Worm (Caenorhabditis elegans): ENCODE data around the gene C14A6.5.

DNA sequence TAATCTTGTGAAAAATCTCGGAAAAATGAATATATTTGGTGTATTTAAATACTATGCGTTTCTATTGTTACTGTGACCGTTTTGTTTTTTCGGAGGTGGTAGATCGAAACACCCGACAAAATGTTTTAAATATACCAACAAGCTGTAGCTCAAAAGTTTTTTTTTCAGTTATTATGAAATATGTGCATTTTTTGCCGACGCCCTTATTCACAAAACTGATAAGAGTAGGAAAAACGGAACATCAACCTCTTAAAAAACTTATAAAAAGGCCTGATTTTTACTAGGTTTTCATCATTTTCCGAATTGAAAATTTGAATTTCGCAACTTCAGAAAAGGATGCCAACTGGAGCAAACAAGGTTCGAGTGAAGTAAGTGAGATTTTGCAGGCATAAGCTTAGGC is 21.2 kb downstream of the C14A6.5 start, which contains the start of gene Y37H2A.14:
- TF ChIP-seq pag-3 (tag; optimal IDR thresholded peaks at IDR 0.05; ENCODE audit: borderline replicate concordance, insufficient read depth) (no peak), irx-1 (tag; optimal IDR thresholded peaks at IDR 0.05) (no peak), nhr-237 (tag; optimal IDR thresholded peaks at IDR 0.05) (no peak), sptf-1 (tag; optimal IDR thresholded peaks at IDR 0.05) (no peak), elt-2 (tag; optimal IDR thresholded peaks at IDR 0.05) (no peak), hlh-17 (GFP tag; optimal IDR thresholded peaks at IDR 0.05; ENCODE audit: borderline replicate concordance) (no peak), sox-4 (tag; optimal IDR thresholded peaks at IDR 0.05) (no peak), sup-37 (GFP tag; optimal IDR thresholded peaks at IDR 0.05) (no peak), dpl-1 (GFP tag; optimal IDR thresholded peaks at IDR 0.05) (no peak), nhr-12 (tag; optimal IDR thresholded peaks at IDR 0.05) (no peak), tbx-2 (tag; optimal IDR thresholded peaks at IDR 0.05) (no peak), ztf-11 (tag; optimal IDR thresholded peaks at IDR 0.05) (no peak)
